Worm (Caenorhabditis elegans): ENCODE results near the gene srbc-16.

ce11 chrV:2192117-2192516 is 10.3 kb downstream of the srbc-16 start, which contains the start of gene nhr-13:
- TF ChIP-seq cog-1 (tag; optimal IDR thresholded peaks at IDR 0.05) (no peak), flt-1 (GFP tag; IDR thresholded peaks at IDR 0.05) (no peak), tab-1 (GFP tag; IDR thresholded peaks at IDR 0.05) (no peak), ref-1 (GFP tag; conservative IDR thresholded peaks at IDR 0.05) (no peak), T22C8.4 (GFP tag; IDR thresholded peaks at IDR 0.05) (no peak)

Measured in whole organism, midembryonic.